Worm (Caenorhabditis elegans): ENCODE results near the gene str-20.

DNA sequence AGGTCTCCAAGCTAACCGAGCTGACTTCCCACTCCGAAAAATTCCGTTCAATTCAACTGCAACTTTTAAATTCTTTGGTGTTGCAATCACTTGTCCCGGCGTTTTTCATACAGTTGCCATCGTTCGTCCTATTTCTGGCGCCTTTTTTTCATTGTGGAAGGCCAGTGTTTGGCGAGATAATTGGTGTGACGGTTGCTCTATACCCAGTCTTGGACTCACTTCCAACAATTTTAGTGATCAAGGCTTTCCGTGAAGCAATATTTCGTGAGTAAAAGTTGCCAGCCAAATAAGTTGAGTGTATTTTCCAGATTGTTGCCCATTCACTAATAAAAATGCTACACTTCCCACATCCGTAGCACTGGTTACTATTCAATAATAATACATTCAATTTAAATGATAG, 15.9 kb downstream of the str-20 start:
- no peak for TF ChIP-seq tbx-2 (tag; optimal IDR thresholded peaks at IDR 0.05)
- TF ChIP-seq ama-1 (optimal IDR thresholded peaks at IDR 0.05): no peak
- TF ChIP-seq rnt-1 (tag; optimal IDR thresholded peaks at IDR 0.05): no peak
- no peak for TF ChIP-seq nhr-11 (tag; optimal IDR thresholded peaks at IDR 0.05)
- TF ChIP-seq snpc-4 (tag; optimal IDR thresholded peaks at IDR 0.05): no peak
